Fruit fly (Drosophila melanogaster) whole organism, embryonic: Measurements from ENCODE around the gene CG32700.

Experiments
- B-H1 ChIP-seq: fragments of 200-800 bp; sonication (Bioruptor generic); IDR thresholded peaks from 3 replicates; pipeline ENCODE4 v1.3.6; 2022; ENCODE audit warnings: missing biosample characterization, missing genetic modification characterization
- C15 ChIP-seq: fragments of 200-800 bp; sonication (Bioruptor generic); IDR thresholded peaks from 3 replicates; pipeline ENCODE4 v1.3.6; 2022; ENCODE audit warnings: missing biosample characterization, missing genetic modification characterization
- CG10147 ChIP-seq: fragments of 200-800 bp; sonication (Bioruptor generic); optimal IDR thresholded peaks from 2 replicates; lab custom pipeline; 2019; ENCODE audit warnings: missing biosample characterization, mild to moderate bottlenecking, missing genetic modification characterization, moderate library complexity
- CG13894 ChIP-seq: fragments of 200-800 bp; sonication (Bioruptor generic); optimal IDR thresholded peaks from 3 replicates; lab custom pipeline; 2018; ENCODE audit warnings: missing biosample characterization, mild to moderate bottlenecking, missing genetic modification characterization, moderate library complexity
- CG14860 ChIP-seq: fragments of 200-800 bp; sonication (Bioruptor generic); IDR thresholded peaks from 3 replicates; pipeline ENCODE4 v1.3.6; 2022; ENCODE audit warnings: missing biosample characterization, missing genetic modification characterization; ENCODE audit not compliant: partially characterized antibody
- CG15073 ChIP-seq: fragments of 200-800 bp; sonication (Bioruptor generic); optimal IDR thresholded peaks from 2 replicates; lab custom pipeline; 2016; ENCODE audit warnings: missing biosample characterization, missing genetic modification characterization
- CG1603 ChIP-seq: fragments of 200-800 bp; sonication (Bioruptor generic); optimal IDR thresholded peaks from 2 replicates; lab custom pipeline; 2019; ENCODE audit warnings: missing biosample characterization, mild to moderate bottlenecking, missing genetic modification characterization, moderate library complexity
- CG16863 ChIP-seq: fragments of 200-800 bp; sonication (Bioruptor generic); optimal IDR thresholded peaks from 3 replicates; lab custom pipeline; 2016; ENCODE audit warnings: missing biosample characterization, missing genetic modification characterization
- CG17359 ChIP-seq: fragments of 200-800 bp; sonication (Bioruptor generic); optimal IDR thresholded peaks from 3 replicates; lab custom pipeline; 2018; ENCODE audit warnings: missing biosample characterization, mild to moderate bottlenecking, missing genetic modification characterization, moderate library complexity
- CG1832 ChIP-seq: fragments of 200-800 bp; sonication (Bioruptor generic); optimal IDR thresholded peaks from 2 replicates; lab custom pipeline; 2017; ENCODE audit warnings: missing biosample characterization, mild to moderate bottlenecking, missing genetic modification characterization, inconsistent platforms
- CG18476 ChIP-seq: fragments of 200-800 bp; sonication (Bioruptor generic); optimal IDR thresholded peaks from 2 replicates; lab custom pipeline; 2016; ENCODE audit warnings: missing biosample characterization, mild to moderate bottlenecking, missing genetic modification characterization
- CG18599 ChIP-seq: fragments of 200-800 bp; sonication (Bioruptor generic); optimal IDR thresholded peaks from 3 replicates; lab custom pipeline; 2017; ENCODE audit warnings: missing biosample characterization, missing genetic modification characterization, mild to moderate bottlenecking, moderate library complexity, missing genetic modification reagents
- CG3281 ChIP-seq: fragments of 200-800 bp; sonication (Bioruptor generic); optimal IDR thresholded peaks from 3 replicates; lab custom pipeline; 2017; ENCODE audit warnings: missing biosample characterization, mild to moderate bottlenecking, missing genetic modification characterization
- CG3995 ChIP-seq: fragments of 200-800 bp; sonication (Bioruptor generic); optimal IDR thresholded peaks from 3 replicates; lab custom pipeline; 2016; ENCODE audit warnings: missing biosample characterization, missing genetic modification characterization
- CG7786 ChIP-seq: fragments of 200-800 bp; sonication (Bioruptor generic); optimal IDR thresholded peaks from 2 replicates; lab custom pipeline; 2016; ENCODE audit warnings: missing biosample characterization, missing genetic modification characterization
- CrebB ChIP-seq: fragments of 200-800 bp; sonication (Bioruptor generic); optimal IDR thresholded peaks from 3 replicates; lab custom pipeline; 2018; ENCODE audit warnings: missing biosample characterization, mild to moderate bottlenecking, missing genetic modification characterization
- E2f1 ChIP-seq: fragments of 200-800 bp; sonication (Bioruptor generic); IDR thresholded peaks from 2 replicates; pipeline ENCODE4 v1.3.6; 2022; ENCODE audit warnings: missing biosample characterization, missing genetic modification characterization
- ERR ChIP-seq: fragments of 200-800 bp; sonication (Bioruptor generic); optimal IDR thresholded peaks from 2 replicates; lab custom pipeline; 2016; ENCODE audit warnings: missing biosample characterization, missing genetic modification characterization
- Hmx ChIP-seq: fragments of 200-800 bp; sonication (Bioruptor generic); optimal IDR thresholded peaks from 2 replicates; lab custom pipeline; 2016; ENCODE audit warnings: missing biosample characterization, missing genetic modification characterization
- Lhr ChIP-seq: fragments of 200-800 bp; sonication (Bioruptor generic); optimal IDR thresholded peaks from 3 replicates; lab custom pipeline; 2017; ENCODE audit warnings: mild to moderate bottlenecking, missing biosample characterization, missing genetic modification reagents, missing genetic modification characterization
- Lim3 ChIP-seq: fragments of 200-800 bp; sonication (Bioruptor generic); IDR thresholded peaks from 2 replicates; pipeline ENCODE4 v1.3.6; 2022; ENCODE audit warnings: missing biosample characterization, missing genetic modification characterization
- Opbp ChIP-seq: fragments of 200-800 bp; sonication (Bioruptor generic); IDR thresholded peaks from 3 replicates; pipeline ENCODE4 v1.3.6; 2022; ENCODE audit warnings: missing biosample characterization, missing genetic modification characterization; ENCODE audit not compliant: partially characterized antibody
- Pdp1 ChIP-seq, 2 experiments: fragments of 200-800 bp; sonication (Bioruptor generic); optimal IDR thresholded peaks; 3 replicates each; lab custom pipeline; 2016; ENCODE audit warnings: missing biosample characterization in 2 of 2, missing genetic modification characterization in 2 of 2, mild to moderate bottlenecking in 1 of 2, moderate library complexity in 1 of 2
- Side ChIP-seq: fragments of 200-800 bp; sonication (Bioruptor generic); optimal IDR thresholded peaks from 2 replicates; lab custom pipeline; 2016; ENCODE audit warnings: missing biosample characterization, missing genetic modification characterization
- Stat92E ChIP-seq, 3 experiments: fragments of >200 bp in 2 of 3; fragments of 200-800 bp in 1 of 3; sonication (Bioruptor generic) in 1 of 3; optimal IDR thresholded peaks; 2 replicates each; lab custom pipeline; 2017 to 2019; ENCODE audit warnings: missing biosample characterization in 3 of 3, missing genetic modification characterization in 3 of 3, mild to moderate bottlenecking in 1 of 3, moderate library complexity in 1 of 3
- Tbp ChIP-seq: fragments of >200 bp; optimal IDR thresholded peaks from 2 replicates; lab custom pipeline; 2018; ENCODE audit warnings: missing biosample characterization, missing genetic modification characterization
- Usf ChIP-seq: fragments of 200-800 bp; sonication (Bioruptor generic); optimal IDR thresholded peaks from 2 replicates; lab custom pipeline; 2017; ENCODE audit warnings: missing genotype, missing biosample characterization, missing genetic modification characterization
- Xbp1 ChIP-seq: fragments of 200-800 bp; sonication (Bioruptor generic); optimal IDR thresholded peaks from 3 replicates; lab custom pipeline; 2016; ENCODE audit warnings: missing biosample characterization, mild to moderate bottlenecking, missing genetic modification characterization
- amos ChIP-seq: fragments of 200-800 bp; sonication (Bioruptor generic); IDR thresholded peaks from 2 replicates; pipeline ENCODE4 v1.3.6; 2022; ENCODE audit warnings: missing biosample characterization, missing genetic modification characterization; ENCODE audit not compliant: partially characterized antibody
- cato ChIP-seq: fragments of 200-800 bp; sonication (Bioruptor generic); optimal IDR thresholded peaks from 2 replicates; lab custom pipeline; 2016; ENCODE audit warnings: missing biosample characterization, missing genetic modification characterization, borderline replicate concordance
- croc ChIP-seq: fragments of 200-800 bp; sonication (Bioruptor generic); conservative IDR thresholded peaks from 3 replicates; pipeline ENCODE4 v1.3.6; 2022; ENCODE audit warnings: missing biosample characterization, missing genetic modification characterization
- crol ChIP-seq: fragments of 200-800 bp; sonication (Bioruptor generic); IDR thresholded peaks from 2 replicates; pipeline ENCODE4 v1.3.6; 2022; ENCODE audit warnings: missing biosample characterization, missing genetic modification characterization
- da ChIP-seq: fragments of 200-800 bp; sonication (Bioruptor generic); optimal IDR thresholded peaks from 2 replicates; lab custom pipeline; 2016; ENCODE audit warnings: missing biosample characterization, missing genetic modification characterization
- danr ChIP-seq: fragments of 200-800 bp; sonication (Bioruptor generic); IDR thresholded peaks from 2 replicates; pipeline ENCODE4 v1.3.6; 2022; ENCODE audit warnings: missing biosample characterization, missing genetic modification characterization
- disco-r ChIP-seq: fragments of 200-800 bp; sonication (Bioruptor generic); optimal IDR thresholded peaks from 2 replicates; lab custom pipeline; 2016; ENCODE audit warnings: missing biosample characterization, missing genetic modification characterization
- dm ChIP-seq: fragments of 200-800 bp; sonication (Bioruptor generic); optimal IDR thresholded peaks from 3 replicates; lab custom pipeline; 2016; ENCODE audit warnings: missing biosample characterization, missing genetic modification characterization
- en ChIP-seq: fragments of 200-800 bp; sonication (Bioruptor generic); optimal IDR thresholded peaks from 2 replicates; lab custom pipeline; 2016; ENCODE audit warnings: missing biosample characterization, missing genetic modification characterization
- fd64A ChIP-seq: fragments of 200-800 bp; sonication (Bioruptor generic); optimal IDR thresholded peaks from 3 replicates; lab custom pipeline; 2018; ENCODE audit warnings: missing biosample characterization, mild to moderate bottlenecking, missing genetic modification characterization
- gsb-n ChIP-seq: fragments of 200-800 bp; sonication (Bioruptor generic); optimal IDR thresholded peaks from 3 replicates; lab custom pipeline; 2018; ENCODE audit warnings: missing biosample characterization, mild to moderate bottlenecking, missing genetic modification characterization
- gt ChIP-seq: fragments of 200-800 bp; sonication (Bioruptor generic); IDR thresholded peaks from 2 replicates; pipeline ENCODE4 v1.3.6; 2022; ENCODE audit warnings: missing biosample characterization, missing genetic modification characterization
- klu ChIP-seq: fragments of 200-800 bp; sonication (Bioruptor generic); IDR thresholded peaks from 2 replicates; pipeline ENCODE4 v1.3.6; 2022; ENCODE audit warnings: missing biosample characterization, missing genetic modification characterization
- lbe ChIP-seq: fragments of 200-800 bp; sonication (Bioruptor generic); optimal IDR thresholded peaks from 2 replicates; lab custom pipeline; 2016; ENCODE audit warnings: missing biosample characterization, mild to moderate bottlenecking, missing genetic modification characterization
- mirr ChIP-seq: fragments of 200-800 bp; sonication (Bioruptor generic); optimal IDR thresholded peaks from 3 replicates; lab custom pipeline; 2018; ENCODE audit warnings: missing biosample characterization, mild to moderate bottlenecking, missing genetic modification characterization
- sc ChIP-seq, 3 experiments: fragments of >200 bp in 2 of 3; fragments of 200-800 bp in 1 of 3; sonication (Bioruptor generic) in 1 of 3; optimal IDR thresholded peaks; 2 replicates in 2 of 3; 3 replicates in 1 of 3; lab custom pipeline; 2017; ENCODE audit warnings: mild to moderate bottlenecking in 1 of 3, missing biosample characterization in 1 of 3, missing genetic modification characterization in 1 of 3, missing genetic modification reagents in 1 of 3
- sens ChIP-seq: fragments of 200-800 bp; sonication (Bioruptor generic); peaks from one replicate; lab custom pipeline; 2016; ENCODE audit warnings: missing biosample characterization, missing genetic modification characterization
- sug ChIP-seq: fragments of 200-800 bp; optimal IDR thresholded peaks from 2 replicates; lab custom pipeline; 2019; ENCODE audit warnings: missing biosample characterization, mild to moderate bottlenecking, missing genetic modification characterization, moderate library complexity
- usp ChIP-seq: fragments of >200 bp; optimal IDR thresholded peaks from 2 replicates; lab custom pipeline; 2017; ENCODE audit warnings: missing biosample characterization, missing genetic modification characterization
- yki ChIP-seq: fragments of >200 bp; optimal IDR thresholded peaks from 3 replicates; lab custom pipeline; 2018

CG32700 gene

dm6 chrX:9553545-9554320 is 3.1 kb upstream of the CG32700 start (continued):
- TF ChIP-seq CrebB (tag; lab: Kevin White, UChicago) (peak; percentile 88), dm (GFP tag; lab: Kevin White, UChicago) (peak; percentile 77), CG3281 (peak; percentile 86), CG10147 (GFP tag; lab: Kevin White, UChicago) (peak; percentile 75), CG1603 (tag; lab: Kevin White, UChicago) (peak; percentile 90), da (GFP tag; lab: Kevin White, UChicago) (no peak), Xbp1 (GFP tag; lab: Kevin White, UChicago) (peak; percentile 94), CG18599 (peak; percentile 93), CG17359 (peak; percentile 86), E2f1 (GFP tag; lab: Robert Waterston, UW) (peak; percentile 64), croc (GFP tag; lab: Robert Waterston, UW) (peak; percentile 85), Stat92E (GFP tag; optimal IDR thresholded peaks at IDR 0.05; lab: Kevin White, UChicago) (no peak), amos (GFP tag; lab: Robert Waterston, UW) (peak; percentile 36; the same call in 1 of the 2 replicates), C15 (peak; percentile 75; the same call in 1 of the 3 replicates), klu (GFP tag; lab: Robert Waterston, UW) (peak; percentile 64), CG18476 (GFP tag; lab: Kevin White, UChicago) (peak; percentile 74), Hmx (GFP tag; lab: Kevin White, UChicago) (peak; percentile 65), Usf (GFP tag; lab: Kevin White, UChicago) (peak; percentile 76), CG7786 (GFP tag; lab: Kevin White, UChicago) (peak; percentile 72), CG3995 (peak; percentile 63), Lim3 (0 out of 2 replicates have a peak, but pooled peaks have one; percentile 54), Side (GFP tag; lab: Kevin White, UChicago) (peak; percentile 59), CG16863 (GFP tag; lab: Kevin White, UChicago) (peak; percentile 55), danr (GFP tag; lab: Robert Waterston, UW) (peak; percentile 70), Tbp (GFP tag; lab: Kevin White, UChicago) (peak; percentile 34), B-H1 (peak; percentile 78; the same call in 2 of the 3 replicates), ERR (GFP tag; lab: Kevin White, UChicago) (peak; percentile 47), fd64A (GFP tag; lab: Kevin White, UChicago) (peak; percentile 68), sens (GFP tag; lab: Kevin White, UChicago) (peak; percentile 97), mirr (GFP tag; lab: Kevin White, UChicago) (peak; percentile 88), CG15073 (GFP tag; lab: Kevin White, UChicago) (peak; percentile 46), yki (lab: Kevin White, UChicago) (no peak), lbe (peak; percentile 86), CG13894 (tag; lab: Kevin White, UChicago) (peak; percentile 87), CG1832 (no peak), gt (peak; percentile 40), sc (optimal IDR thresholded peaks at IDR 0.05; lab: Kevin White, UChicago) (no peak), sc (GFP tag; optimal IDR thresholded peaks at IDR 0.05; lab: Kevin White, UChicago) (peak; percentile 79), cato (GFP tag; lab: Kevin White, UChicago) (peak; percentile 64), disco-r (peak; percentile 13), crol (GFP tag; lab: Robert Waterston, UW) (no peak), CG14860 (GFP tag; lab: Robert Waterston, UW) (no peak), sug (tag; lab: Kevin White, UChicago) (peak; percentile 89), gsb-n (tag; lab: Kevin White, UChicago) (peak; percentile 81), en (GFP tag; lab: Kevin White, UChicago) (peak; percentile 35), Opbp (GFP tag; lab: Robert Waterston, UW) (no peak; the same call in 2 of the 3 replicates), usp (GFP tag; lab: Kevin White, UChicago) (no peak), Pdp1 (GFP tag; optimal IDR thresholded peaks at IDR 0.05; lab: Kevin White, UChicago) (peak; percentile 58 to 71), Lhr (GFP tag; lab: Kevin White, UChicago) (peak; percentile 63)
